Worm (Caenorhabditis elegans) whole organism, L1 larva: Measurements from ENCODE around the gene srbc-65.
A peak's percentile ranks its signal among the peaks of the same experiment; 100 is the strongest.

ENCODE experiments used
- dsc-1 ChIP-seq: sonication (generic microtip); optimal IDR thresholded peaks from 2 replicates; lab custom pipeline; 2016; ENCODE audit warnings: mild to moderate bottlenecking, missing genetic modification characterization, missing compliant biosample characterization
- irx-1 ChIP-seq: sonication (generic microtip); optimal IDR thresholded peaks from 2 replicates; lab custom pipeline; 2016; ENCODE audit warnings: missing genetic modification characterization, missing compliant biosample characterization
- lin-15B ChIP-seq: fragments of 150-350 bp; sonication (generic microtip); optimal IDR thresholded peaks from 3 replicates; lab custom pipeline; 2014; ENCODE audit warnings: missing biosample characterization, missing genetic modification characterization
- nhr-76 ChIP-seq: sonication (generic microtip); optimal IDR thresholded peaks from 2 replicates; lab custom pipeline; 2017; ENCODE audit warnings: missing biosample characterization, missing genetic modification characterization
- zag-1 ChIP-seq: fragments of 150-350 bp; optimal IDR thresholded peaks from 2 replicates; lab custom pipeline; 2014; ENCODE audit warnings: missing biosample characterization, missing genetic modification characterization

Gene srbc-65

DNA sequence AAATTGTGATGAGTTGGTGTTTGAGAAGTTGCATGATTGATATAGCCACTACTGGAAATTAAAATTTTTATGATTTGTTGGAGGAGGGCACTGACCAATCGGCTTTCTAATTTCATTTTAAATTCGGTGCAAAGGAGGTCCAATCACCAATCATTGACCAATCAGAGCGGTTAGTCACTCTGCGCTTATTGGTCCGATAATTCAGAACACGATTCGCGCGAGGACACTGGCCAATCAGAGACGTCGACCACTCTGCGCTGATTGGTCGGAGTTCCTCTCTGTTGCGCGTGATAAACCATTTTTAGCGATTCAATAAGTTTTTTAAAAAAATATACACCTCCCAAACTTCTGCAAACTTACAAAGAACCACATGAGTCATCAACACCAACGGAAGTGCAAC, 49.1 kb downstream of the srbc-65 start:
- TF ChIP-seq lin-15B (tag; lab: Kevin White, UChicago) (no peak), dsc-1 (tag; lab: Kevin White, UChicago) (peak; percentile 10)

DNA sequence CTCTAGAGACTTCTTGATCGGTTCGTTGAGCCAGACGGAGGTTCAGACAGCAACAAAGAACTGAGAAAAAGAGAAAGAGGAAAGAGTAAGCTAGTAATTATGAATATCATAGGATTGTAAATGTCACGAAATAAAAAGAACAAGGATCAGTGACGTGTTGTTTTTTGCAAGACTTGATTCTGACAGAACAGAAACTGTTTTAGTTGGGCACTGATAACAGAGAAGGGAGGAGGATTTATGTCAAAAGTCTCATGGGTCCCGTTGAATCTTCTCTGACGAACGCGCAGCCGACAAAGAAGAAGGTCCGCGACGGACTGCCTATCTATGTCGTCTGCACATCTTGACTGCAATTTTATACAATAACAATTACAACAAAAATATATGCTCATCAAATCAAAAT, 49.8 kb downstream of the srbc-65 start, which contains the start of gene T03E6.9:
Gene T03E6.9 (minus strand): TSS at position 101 of the 400 bp plus-strand sequence.
- no peak for TF ChIP-seq zag-1
- TF ChIP-seq irx-1 = no peak
- TF ChIP-seq nhr-76 (tag; lab: Kevin White, UChicago) = no peak
